Worm (Caenorhabditis elegans) whole organism, young adult: ENCODE results near the gene aak-1.
A peak's percentile ranks its signal among the peaks of the same experiment; 100 is the strongest.

Source experiments
- B0019.2 ChIP-seq: fragments of 200-800 bp; sonication (Bioruptor generic); conservative IDR thresholded peaks from 2 replicates; pipeline ENCODE4 v1.3.6; 2022; ENCODE audit warnings: missing genetic modification reagents, missing genetic modification characterization, missing compliant biosample characterization
- B0261.1 ChIP-seq: sonication (generic microtip); optimal IDR thresholded peaks from 2 replicates; lab custom pipeline; 2016; ENCODE audit warnings: mild to moderate bottlenecking, missing genetic modification characterization, moderate library complexity, missing compliant biosample characterization
- B0336.3 ChIP-seq: fragments of 200-800 bp; sonication (Bioruptor generic); IDR thresholded peaks from 2 replicates; pipeline ENCODE4 v1.3.6; 2022; ENCODE audit warnings: missing genetic modification characterization, missing compliant biosample characterization
- C06A6.2 ChIP-seq: fragments of 200-800 bp; sonication (Bioruptor generic); conservative IDR thresholded peaks from 2 replicates; pipeline ENCODE4 v1.3.6; 2022; ENCODE audit warnings: missing genetic modification characterization, missing compliant biosample characterization
- C17E4.6 ChIP-seq: fragments of 200-800 bp; sonication (Bioruptor generic); IDR thresholded peaks from 2 replicates; pipeline ENCODE4 v1.3.6; 2022; ENCODE audit warnings: missing genetic modification reagents, missing genetic modification characterization, missing compliant biosample characterization
- D2030.7 ChIP-seq: fragments of 200-800 bp; sonication (Bioruptor generic); IDR thresholded peaks from 2 replicates; pipeline ENCODE4 v1.3.6; 2022; ENCODE audit warnings: missing genetic modification reagents, missing genetic modification characterization, missing compliant biosample characterization
- F10E7.11 ChIP-seq: sonication (generic microtip); optimal IDR thresholded peaks from 2 replicates; lab custom pipeline; 2017; ENCODE audit warnings: mild to moderate bottlenecking, missing genetic modification characterization, moderate library complexity, missing compliant biosample characterization
- F37B4.10 ChIP-seq: fragments of 200-800 bp; sonication (Bioruptor generic); IDR thresholded peaks from 2 replicates; pipeline ENCODE4 v1.3.6; 2022; ENCODE audit warnings: missing genetic modification characterization, missing compliant biosample characterization
- F49E8.2 ChIP-seq: sonication (generic microtip); optimal IDR thresholded peaks from 3 replicates; lab custom pipeline; 2017; ENCODE audit warnings: missing genetic modification characterization, mild to moderate bottlenecking, missing compliant biosample characterization, antibody characterized with exemption, moderate library complexity; ENCODE audit not compliant: insufficient read depth
- T07F8.4 ChIP-seq: sonication (generic microtip); optimal IDR thresholded peaks from 2 replicates; lab custom pipeline; 2016; ENCODE audit warnings: mild to moderate bottlenecking, missing genetic modification characterization, moderate library complexity, missing compliant biosample characterization
- T26A5.8 ChIP-seq: sonication (generic microtip); optimal IDR thresholded peaks from 2 replicates; lab custom pipeline; 2016; ENCODE audit warnings: missing genetic modification characterization, missing compliant biosample characterization
- Y95B8A.8 ChIP-seq: fragments of 200-800 bp; sonication (Bioruptor generic); IDR thresholded peaks from 2 replicates; pipeline ENCODE4 v1.3.6; 2022; ENCODE audit warnings: missing genetic modification reagents, missing genetic modification characterization, missing compliant biosample characterization
- atf-7 ChIP-seq: sonication (generic microtip); optimal IDR thresholded peaks from 2 replicates; lab custom pipeline; 2017; ENCODE audit warnings: mild to moderate bottlenecking, missing genetic modification characterization, missing compliant biosample characterization
- attf-5 ChIP-seq: fragments of 200-800 bp; sonication (Bioruptor generic); optimal IDR thresholded peaks from 2 replicates; lab custom pipeline; 2018; ENCODE audit warnings: mild to moderate bottlenecking, missing genetic modification characterization, missing compliant biosample characterization
- bed-2 ChIP-seq: fragments of 200-800 bp; sonication (Bioruptor generic); IDR thresholded peaks from 2 replicates; pipeline ENCODE4 v1.3.6; 2022; ENCODE audit warnings: missing genetic modification reagents, missing genetic modification characterization, missing compliant biosample characterization
- ccch-3 ChIP-seq: fragments of 200-800 bp; sonication (Bioruptor generic); optimal IDR thresholded peaks from 2 replicates; lab custom pipeline; 2018; ENCODE audit warnings: mild to moderate bottlenecking, missing genetic modification characterization, missing compliant biosample characterization
- ceh-100 ChIP-seq: fragments of 200-800 bp; sonication (Bioruptor generic); IDR thresholded peaks from 2 replicates; pipeline ENCODE4 v1.3.6; 2022; ENCODE audit warnings: missing genetic modification reagents, missing genetic modification characterization, missing compliant biosample characterization
- ceh-27 ChIP-seq: fragments of 200-800 bp; sonication (Bioruptor generic); optimal IDR thresholded peaks from 2 replicates; lab custom pipeline; 2018; ENCODE audit warnings: mild to moderate bottlenecking, missing genetic modification characterization, moderate library complexity, missing compliant biosample characterization
- ceh-79 ChIP-seq: sonication (generic microtip); optimal IDR thresholded peaks from 2 replicates; lab custom pipeline; 2017; ENCODE audit warnings: mild to moderate bottlenecking, missing genetic modification characterization, missing compliant biosample characterization
- dox-1 ChIP-seq: fragments of 200-800 bp; sonication (Bioruptor generic); IDR thresholded peaks from 2 replicates; pipeline ENCODE4 v1.3.6; 2022; ENCODE audit warnings: missing genetic modification reagents, missing genetic modification characterization, missing compliant biosample characterization
- dpl-1 ChIP-seq: fragments of 150-350 bp; optimal IDR thresholded peaks from 2 replicates; lab custom pipeline; 2014; ENCODE audit warnings: missing biosample characterization, missing genetic modification reagents, missing genetic modification characterization
- egl-18 ChIP-seq: fragments of 200-800 bp; sonication (Bioruptor generic); IDR thresholded peaks from 2 replicates; pipeline ENCODE4 v1.3.6; 2022; ENCODE audit warnings: missing genetic modification reagents, missing genetic modification characterization, missing compliant biosample characterization
- egrh-3 ChIP-seq: fragments of 200-800 bp; sonication (Bioruptor generic); IDR thresholded peaks from 2 replicates; pipeline ENCODE4 v1.3.6; 2022; ENCODE audit warnings: missing genetic modification reagents, missing genetic modification characterization, missing compliant biosample characterization
- fkh-3 ChIP-seq: sonication (generic microtip); optimal IDR thresholded peaks from 2 replicates; lab custom pipeline; 2016; ENCODE audit warnings: mild to moderate bottlenecking, missing genetic modification characterization, missing compliant biosample characterization
- gei-17 ChIP-seq: fragments of 200-800 bp; sonication (Bioruptor generic); optimal IDR thresholded peaks from 2 replicates; lab custom pipeline; 2018; ENCODE audit warnings: mild to moderate bottlenecking, missing genetic modification characterization, missing compliant biosample characterization
- hlh-12 ChIP-seq: sonication (generic microtip); optimal IDR thresholded peaks from 2 replicates; lab custom pipeline; 2016; ENCODE audit warnings: missing genetic modification characterization, missing compliant biosample characterization
- let-526 ChIP-seq: fragments of 200-800 bp; sonication (Bioruptor generic); IDR thresholded peaks from 2 replicates; pipeline ENCODE4 v1.3.6; 2022; ENCODE audit warnings: missing genetic modification reagents, missing genetic modification characterization, missing compliant biosample characterization
- lin-40 ChIP-seq: sonication (generic microtip); optimal IDR thresholded peaks from 2 replicates; lab custom pipeline; 2016; ENCODE audit warnings: missing genetic modification characterization, mild to moderate bottlenecking, missing compliant biosample characterization, missing genotype, missing genetic modification reagents
- lsy-27 ChIP-seq: sonication (generic microtip); optimal IDR thresholded peaks from 2 replicates; lab custom pipeline; 2017; ENCODE audit warnings: missing genetic modification characterization, mild to moderate bottlenecking, missing compliant biosample characterization, antibody characterized with exemption, missing genotype, borderline replicate concordance; ENCODE audit not compliant: insufficient read depth
- mcd-1 ChIP-seq: fragments of 200-800 bp; sonication (Bioruptor generic); IDR thresholded peaks from 2 replicates; pipeline ENCODE4 v1.3.6; 2022; ENCODE audit warnings: missing genetic modification reagents, missing genetic modification characterization, missing compliant biosample characterization
- mel-28 ChIP-seq: sonication (generic microtip); optimal IDR thresholded peaks from 2 replicates; lab custom pipeline; 2016; ENCODE audit warnings: borderline replicate concordance, mild to moderate bottlenecking, missing genetic modification characterization, missing compliant biosample characterization
- mes-4 ChIP-seq: sonication (generic microtip); optimal IDR thresholded peaks from 2 replicates; lab custom pipeline; 2016; ENCODE audit warnings: missing genotype, missing genetic modification characterization, missing compliant biosample characterization
- nfya-1 ChIP-seq: sonication (generic microtip); optimal IDR thresholded peaks from 2 replicates; lab custom pipeline; 2017; ENCODE audit warnings: antibody characterized with exemption, missing compliant biosample characterization, missing genetic modification characterization, borderline replicate concordance; ENCODE audit not compliant: insufficient read depth
- nhr-120 ChIP-seq: fragments of 200-800 bp; sonication (Bioruptor generic); IDR thresholded peaks from 2 replicates; pipeline ENCODE4 v1.3.6; 2022; ENCODE audit warnings: missing genetic modification characterization, missing compliant biosample characterization
- nhr-80 ChIP-seq: sonication (generic microtip); optimal IDR thresholded peaks from 2 replicates; lab custom pipeline; 2016; ENCODE audit warnings: missing genetic modification characterization, missing compliant biosample characterization
- pbrm-1 ChIP-seq: fragments of 200-800 bp; sonication (Bioruptor generic); IDR thresholded peaks from 2 replicates; pipeline ENCODE4 v1.3.6; 2022; ENCODE audit warnings: missing genetic modification reagents, missing genetic modification characterization, missing compliant biosample characterization
- rcor-1 ChIP-seq: fragments of 200-800 bp; sonication (Bioruptor generic); IDR thresholded peaks from 2 replicates; pipeline ENCODE4 v1.3.6; 2022; ENCODE audit warnings: missing genetic modification reagents, missing genetic modification characterization, missing compliant biosample characterization
- repo-1 ChIP-seq: sonication (generic microtip); optimal IDR thresholded peaks from 2 replicates; lab custom pipeline; 2017; ENCODE audit warnings: mild to moderate bottlenecking, missing genetic modification characterization, missing compliant biosample characterization
- rpc-1 ChIP-seq, 2 experiments: fragments of 150-350 bp in 1 of 2; sonication (generic microtip) in 1 of 2; optimal IDR thresholded peaks; 2 replicates each; lab custom pipeline; 2014 to 2018; ENCODE audit warnings: missing biosample characterization in 1 of 2, missing genetic modification characterization in 1 of 2, missing genetic modification reagents in 1 of 2, missing genotype in 1 of 2
- snpc-1.1 ChIP-seq: sonication (generic microtip); optimal IDR thresholded peaks from 2 replicates; lab custom pipeline; 2017; ENCODE audit warnings: missing genetic modification characterization, mild to moderate bottlenecking, missing compliant biosample characterization, antibody characterized with exemption, moderate library complexity, missing genotype, missing genetic modification reagents; ENCODE audit not compliant: insufficient read depth
- snpc-4 ChIP-seq, 5 experiments: fragments of 150-350 bp in 1 of 5; sonication (generic microtip) in 4 of 5; optimal IDR thresholded peaks; 2 replicates each; lab custom pipeline; 2014 to 2018; ENCODE audit warnings: missing genetic modification characterization in 5 of 5, missing biosample characterization in 3 of 5, antibody characterized with exemption in 2 of 5, mild to moderate bottlenecking in 2 of 5, missing compliant biosample characterization in 2 of 5, missing genotype in 2 of 5, moderate library complexity in 2 of 5, missing genetic modification reagents in 1 of 5
- ztf-26 ChIP-seq: sonication (generic microtip); optimal IDR thresholded peaks from 2 replicates; lab custom pipeline; 2017; ENCODE audit warnings: missing genetic modification characterization, missing compliant biosample characterization
- ztf-28 ChIP-seq: fragments of 200-800 bp; sonication (Bioruptor generic); IDR thresholded peaks from 2 replicates; pipeline ENCODE4 v1.3.6; 2022; ENCODE audit warnings: missing genetic modification reagents, missing genetic modification characterization, missing compliant biosample characterization

aak-1 gene

ce11 chrIII:8797211-8797733, 36.4 kb upstream of the aak-1 start (continued):
- TF ChIP-seq rpc-1 (optimal IDR thresholded peaks at IDR 0.05; lab: Kevin White, UChicago) (no peak), rpc-1 (tag; optimal IDR thresholded peaks at IDR 0.05; lab: Kevin White, UChicago) (no peak), ccch-3 (GFP tag; lab: Kevin White, UChicago) (no peak), lsy-27 (tag; lab: Kevin White, UChicago) (no peak), mcd-1 (GFP tag; lab: Robert Waterston, UW) (peak; percentile 55), atf-7 (peak; percentile 90), F49E8.2 (tag; lab: Kevin White, UChicago) (no peak), snpc-4 (GFP tag; optimal IDR thresholded peaks at IDR 0.05; lab: Kevin White, UChicago) (peak; percentile 22), snpc-4 (tag; optimal IDR thresholded peaks at IDR 0.05; lab: Kevin White, UChicago) (peak; percentile 29 to 69 (median 43)), C06A6.2 (GFP tag; lab: Robert Waterston, UW) (peak; percentile 65), nhr-80 (peak; percentile 99), dpl-1 (GFP tag; lab: Kevin White, UChicago) (no peak), F10E7.11 (tag; lab: Kevin White, UChicago) (no peak), B0336.3 (GFP tag; lab: Robert Waterston, UW) (peak; percentile 81)

DNA sequence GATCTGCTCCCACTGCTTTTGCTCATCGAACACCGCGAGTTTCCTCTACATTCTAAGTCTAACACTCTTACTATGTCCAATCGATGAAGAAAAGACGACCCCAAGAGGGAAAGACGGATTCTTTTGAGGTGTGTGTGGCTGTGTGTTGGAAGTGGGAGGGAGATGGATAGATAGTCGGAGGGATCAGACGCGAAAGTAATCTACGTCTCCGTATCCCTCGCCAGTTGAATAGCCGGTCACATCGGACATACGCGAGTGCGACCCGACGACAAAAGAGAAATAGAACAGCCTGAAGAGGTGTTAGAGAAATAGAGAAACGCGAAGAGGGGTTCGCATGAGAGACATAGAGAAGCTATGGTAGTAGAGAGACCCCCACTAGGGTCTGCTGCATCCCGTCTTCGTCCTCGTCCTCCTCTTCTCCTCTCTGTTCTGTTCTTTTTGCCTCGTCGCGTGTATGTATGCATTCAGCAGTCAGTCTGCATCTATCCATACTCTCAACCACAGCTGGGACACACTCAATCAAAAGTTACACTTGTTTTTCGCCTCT, 34.8 kb upstream of the aak-1 start:
- peak; percentile 68 for TF ChIP-seq gei-17
- TF ChIP-seq C17E4.6 (GFP tag; lab: Robert Waterston, UW) = no peak
- no peak; the same call in 1 of the 2 replicates for TF ChIP-seq B0019.2 (GFP tag; lab: Robert Waterston, UW)
- TF ChIP-seq ztf-28 = no peak
- no peak for TF ChIP-seq rpc-1 (optimal IDR thresholded peaks at IDR 0.05; lab: Kevin White, UChicago)
- no peak for TF ChIP-seq rpc-1 (tag; optimal IDR thresholded peaks at IDR 0.05; lab: Kevin White, UChicago)
- TF ChIP-seq T26A5.8 = no peak
- peak; percentile 96 for TF ChIP-seq lin-40 (tag; lab: Kevin White, UChicago)
- TF ChIP-seq nhr-120 (GFP tag; lab: Robert Waterston, UW) = no peak
- TF ChIP-seq hlh-12 (tag; lab: Kevin White, UChicago) = no peak
- peak; percentile 82 for TF ChIP-seq egl-18 (GFP tag; lab: Robert Waterston, UW)
- TF ChIP-seq mes-4 (tag; lab: Kevin White, UChicago) = no peak
- TF ChIP-seq ceh-79 (tag; lab: Kevin White, UChicago) = no peak
- TF ChIP-seq pbrm-1 (GFP tag; lab: Robert Waterston, UW) = peak; percentile 71; the same call in 1 of the 2 replicates
- TF ChIP-seq repo-1 (tag; lab: Kevin White, UChicago) = peak; percentile 74
- TF ChIP-seq attf-5 (GFP tag; lab: Kevin White, UChicago) = peak; percentile 95
- TF ChIP-seq Y95B8A.8 = 0 out of 2 replicates have a peak, but pooled peaks have one; percentile 34
- peak; percentile 86 for TF ChIP-seq atf-7
- TF ChIP-seq D2030.7 (GFP tag; lab: Robert Waterston, UW) = peak; percentile 38
- TF ChIP-seq nfya-1 (tag; lab: Kevin White, UChicago) = no peak
- TF ChIP-seq mcd-1 (GFP tag; lab: Robert Waterston, UW) = peak; percentile 81
- no peak for TF ChIP-seq mel-28 (tag; lab: Kevin White, UChicago)
- TF ChIP-seq snpc-1.1 (tag; lab: Kevin White, UChicago) = no peak
- TF ChIP-seq dpl-1 (GFP tag; lab: Kevin White, UChicago) = peak; percentile 6
- peak; percentile 66 for TF ChIP-seq rcor-1
- peak; percentile 28 for TF ChIP-seq T07F8.4 (tag; lab: Kevin White, UChicago)
- peak; percentile 93 for TF ChIP-seq ceh-27 (GFP tag; lab: Kevin White, UChicago)
- TF ChIP-seq dox-1 (GFP tag; lab: Robert Waterston, UW) = peak; percentile 90
- TF ChIP-seq F37B4.10 (GFP tag; lab: Robert Waterston, UW) = no peak
- no peak for TF ChIP-seq F49E8.2 (tag; lab: Kevin White, UChicago)
- TF ChIP-seq ceh-100 (GFP tag; lab: Robert Waterston, UW) = peak; percentile 23; the same call in 1 of the 2 replicates
- TF ChIP-seq B0261.1 (tag; lab: Kevin White, UChicago) = no peak
- peak; percentile 69; the same call in 1 of the 2 replicates for TF ChIP-seq bed-2 (GFP tag; lab: Robert Waterston, UW)
- peak; percentile 87 for TF ChIP-seq snpc-4 (GFP tag; optimal IDR thresholded peaks at IDR 0.05; lab: Kevin White, UChicago)
- TF ChIP-seq snpc-4 (tag; optimal IDR thresholded peaks at IDR 0.05; lab: Kevin White, UChicago) = peak; percentile 89 to 91 (median 90)
- peak; percentile 54; the same call in 1 of the 2 replicates for TF ChIP-seq let-526 (GFP tag; lab: Robert Waterston, UW)
- TF ChIP-seq fkh-3 = no peak
- TF ChIP-seq egrh-3 (GFP tag; lab: Robert Waterston, UW) = peak; percentile 37
- TF ChIP-seq ztf-26 (tag; lab: Kevin White, UChicago) = peak; percentile 83
